Fruit fly (Drosophila melanogaster): ENCODE measurements around the gene Shawl.

DNA sequence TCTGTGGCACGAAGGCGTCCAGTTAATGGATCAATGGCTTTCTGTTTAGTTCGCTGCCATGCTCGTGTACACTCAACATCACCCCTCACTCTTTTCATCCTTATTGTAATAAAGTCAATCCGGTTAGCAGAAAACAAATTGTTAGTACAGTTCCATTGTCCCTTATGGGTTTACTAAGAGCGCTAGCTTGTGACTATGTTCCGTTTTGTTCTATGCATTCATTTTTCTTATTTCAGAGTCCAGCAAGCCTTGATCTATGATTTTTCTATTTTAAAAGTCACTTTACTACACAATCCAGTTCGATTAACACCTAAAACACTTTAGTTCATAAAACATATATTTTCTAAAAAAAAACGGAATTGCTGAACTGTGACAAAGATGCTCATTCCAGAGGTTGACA lies 64.8 kb downstream of the Shawl start, which contains the start of gene CG13110:
- TF ChIP-seq HLH4C (GFP tag; IDR thresholded peaks at IDR 0.05; ENCODE audit: partially characterized antibody) (no peak), vfl (GFP tag; optimal IDR thresholded peaks at IDR 0.05) (no peak), Dip2 (GFP tag; IDR thresholded peaks at IDR 0.05) (no peak), CG6813 (GFP tag; optimal IDR thresholded peaks at IDR 0.05) (no peak), yki (optimal IDR thresholded peaks at IDR 0.05) (no peak)
